Worm (Caenorhabditis elegans) whole organism, L2 larva: ENCODE results near the gene sms-1.

ENCODE experiments used
- ZK546.5 ChIP-seq: sonication (generic microtip); optimal IDR thresholded peaks from 2 replicates; lab custom pipeline; 2017; ENCODE audit warnings: missing biosample characterization, missing genetic modification characterization
- aly-2 ChIP-seq: fragments of 150-350 bp; optimal IDR thresholded peaks from 2 replicates; lab custom pipeline; 2014; ENCODE audit warnings: missing biosample characterization, missing genetic modification characterization
- ama-1 ChIP-seq: fragments of 150-350 bp; optimal IDR thresholded peaks from 2 replicates; lab custom pipeline; 2018; ENCODE audit warnings: inconsistent platforms
- lin-13 ChIP-seq: fragments of 150-350 bp; optimal IDR thresholded peaks from 2 replicates; lab custom pipeline; 2014; ENCODE audit warnings: missing biosample characterization, missing genetic modification reagents, missing genetic modification characterization
- mdl-1 ChIP-seq, 2 experiments: fragments of 150-350 bp in 1 of 2; sonication (generic microtip) in 1 of 2; optimal IDR thresholded peaks; 2 replicates each; lab custom pipeline; 2017; ENCODE audit warnings: missing biosample characterization in 2 of 2, missing genetic modification characterization in 2 of 2
- nhr-10 ChIP-seq: sonication (generic microtip); optimal IDR thresholded peaks from 2 replicates; lab custom pipeline; 2017; ENCODE audit warnings: missing biosample characterization, missing genetic modification characterization
- nhr-11 ChIP-seq: fragments of 150-350 bp; optimal IDR thresholded peaks from 2 replicates; lab custom pipeline; 2014; ENCODE audit warnings: missing biosample characterization, missing genetic modification characterization
- unc-39 ChIP-seq: fragments of 150-350 bp; optimal IDR thresholded peaks from 2 replicates; lab custom pipeline; 2014; ENCODE audit warnings: missing biosample characterization, missing genetic modification characterization
- unc-62 ChIP-seq: fragments of 150-350 bp; optimal IDR thresholded peaks from 2 replicates; lab custom pipeline; 2014; ENCODE audit warnings: missing biosample characterization, missing genetic modification reagents, missing genetic modification characterization

- no peak for TF ChIP-seq mdl-1 (tag; optimal IDR thresholded peaks at IDR 0.05; lab: Kevin White, UChicago)
- TF ChIP-seq aly-2 (tag; lab: Kevin White, UChicago) = no peak
- TF ChIP-seq lin-13 (GFP tag; lab: Kevin White, UChicago) = no peak
- no peak for TF ChIP-seq unc-62 (GFP tag; lab: Kevin White, UChicago)
- TF ChIP-seq ama-1 (lab: Kevin White, UChicago) = no peak
- TF ChIP-seq nhr-10 (tag; lab: Kevin White, UChicago) = no peak
- no peak for TF ChIP-seq unc-39 (tag; lab: Kevin White, UChicago)
- no peak for TF ChIP-seq ZK546.5 (tag; lab: Kevin White, UChicago)
- TF ChIP-seq nhr-11 (tag; lab: Kevin White, UChicago) = no peak
Measured at ce11 chrIV:11489077-11489476, 8.9 kb downstream of the sms-1 start.
